Worm (Caenorhabditis elegans): ENCODE measurements around the gene Y37E11B.10.
A peak's percentile ranks its signal among the peaks of the same experiment; 100 is the strongest.

Gene Y37E11B.10

ce11 chrIV:3611845-3612244, 5.6 kb upstream of the Y37E11B.10 start:
- TF ChIP-seq F49E8.2 (tag; optimal IDR thresholded peaks at IDR 0.05; ENCODE audit: insufficient read depth) (no peak), efl-1 (GFP tag; optimal IDR thresholded peaks at IDR 0.05) (no peak), cebp-1 (GFP tag; IDR thresholded peaks at IDR 0.05) (no peak), cebp-1 (tag; optimal IDR thresholded peaks at IDR 0.05) (peak; percentile 61), madf-6 (GFP tag; IDR thresholded peaks at IDR 0.05) (no peak), B0035.1 (tag; optimal IDR thresholded peaks at IDR 0.05) (no peak), F10E7.11 (tag; optimal IDR thresholded peaks at IDR 0.05) (no peak), ztf-3 (GFP tag; optimal IDR thresholded peaks at IDR 0.05) (no peak), Y95B8A.8 (GFP tag; IDR thresholded peaks at IDR 0.05) (no peak), egl-18 (GFP tag; IDR thresholded peaks at IDR 0.05) (no peak), Y56A3A.18 (GFP tag; IDR thresholded peaks at IDR 0.05) (no peak), hlh-12 (tag; optimal IDR thresholded peaks at IDR 0.05) (no peak), lag-1 (GFP tag; IDR thresholded peaks at IDR 0.05) (no peak), aptf-3 (GFP tag; IDR thresholded peaks at IDR 0.05) (no peak), ekl-4 (GFP tag; IDR thresholded peaks at IDR 0.05) (no peak), pha-4 (tag; optimal IDR thresholded peaks at IDR 0.05) (peak; percentile 52), ets-4 (GFP tag; optimal IDR thresholded peaks at IDR 0.05) (peak; percentile 95), unc-130 (GFP tag; optimal IDR thresholded peaks at IDR 0.05) (no peak), T07F8.4 (tag; optimal IDR thresholded peaks at IDR 0.05) (no peak), ceh-79 (tag; optimal IDR thresholded peaks at IDR 0.05) (no peak), mel-28 (tag; optimal IDR thresholded peaks at IDR 0.05; ENCODE audit: borderline replicate concordance) (no peak), snpc-1.1 (tag; optimal IDR thresholded peaks at IDR 0.05; ENCODE audit: insufficient read depth) (no peak), repo-1 (tag; optimal IDR thresholded peaks at IDR 0.05) (no peak), nhr-27 (tag; optimal IDR thresholded peaks at IDR 0.05) (no peak), madf-8 (GFP tag; conservative IDR thresholded peaks at IDR 0.05) (no peak), xnd-1 (tag; optimal IDR thresholded peaks at IDR 0.05) (no peak), hlh-26 (GFP tag; conservative IDR thresholded peaks at IDR 0.05) (no peak), C06A6.2 (GFP tag; conservative IDR thresholded peaks at IDR 0.05) (0 out of 2 replicates have a peak, but pooled peaks have one; percentile 12), F57A8.1 (GFP tag; optimal IDR thresholded peaks at IDR 0.05) (no peak), aptf-2 (GFP tag; conservative IDR thresholded peaks at IDR 0.05) (no peak), nhr-179 (tag; optimal IDR thresholded peaks at IDR 0.05) (no peak), F33H1.4 (GFP tag; IDR thresholded peaks at IDR 0.05) (no peak), Y53F4B.3 (GFP tag; IDR thresholded peaks at IDR 0.05) (no peak), tlf-1 (GFP tag; optimal IDR thresholded peaks at IDR 0.05) (peak; percentile 82), pbrm-1 (GFP tag; IDR thresholded peaks at IDR 0.05) (no peak), ceh-27 (GFP tag; optimal IDR thresholded peaks at IDR 0.05) (no peak), nfyb-1 (GFP tag; IDR thresholded peaks at IDR 0.05) (peak; percentile 74), nfya-2 (GFP tag; IDR thresholded peaks at IDR 0.05) (no peak), ama-1 (optimal IDR thresholded peaks at IDR 0.05) (no peak), ama-1 (GFP tag; optimal IDR thresholded peaks at IDR 0.05) (no peak), ztf-25 (GFP tag; IDR thresholded peaks at IDR 0.05) (no peak), let-607 (tag; optimal IDR thresholded peaks at IDR 0.05) (peak; percentile 74 to 82), ceh-40 (GFP tag; IDR thresholded peaks at IDR 0.05) (no peak), B0261.1 (tag; optimal IDR thresholded peaks at IDR 0.05) (no peak), rec-8 (tag; optimal IDR thresholded peaks at IDR 0.05) (no peak), F55B11.4 (tag; optimal IDR thresholded peaks at IDR 0.05; ENCODE audit: borderline replicate concordance, insufficient read depth) (no peak), mxl-1 (tag; optimal IDR thresholded peaks at IDR 0.05) (no peak), ceh-58 (GFP tag; IDR thresholded peaks at IDR 0.05) (no peak), attf-6 (GFP tag; IDR thresholded peaks at IDR 0.05) (no peak), dpff-1 (tag; optimal IDR thresholded peaks at IDR 0.05) (no peak)

Data from whole organism, young adult.